Worm (Caenorhabditis elegans) whole organism, young adult: Measurements from ENCODE around the gene npr-36.

Source experiments
- F10E7.11 ChIP-seq: sonication (generic microtip); optimal IDR thresholded peaks from 2 replicates; lab custom pipeline; 2017; ENCODE audit warnings: mild to moderate bottlenecking, missing genetic modification characterization, moderate library complexity, missing compliant biosample characterization
- gei-17 ChIP-seq: fragments of 200-800 bp; sonication (Bioruptor generic); optimal IDR thresholded peaks from 2 replicates; lab custom pipeline; 2018; ENCODE audit warnings: mild to moderate bottlenecking, missing genetic modification characterization, missing compliant biosample characterization

DNA sequence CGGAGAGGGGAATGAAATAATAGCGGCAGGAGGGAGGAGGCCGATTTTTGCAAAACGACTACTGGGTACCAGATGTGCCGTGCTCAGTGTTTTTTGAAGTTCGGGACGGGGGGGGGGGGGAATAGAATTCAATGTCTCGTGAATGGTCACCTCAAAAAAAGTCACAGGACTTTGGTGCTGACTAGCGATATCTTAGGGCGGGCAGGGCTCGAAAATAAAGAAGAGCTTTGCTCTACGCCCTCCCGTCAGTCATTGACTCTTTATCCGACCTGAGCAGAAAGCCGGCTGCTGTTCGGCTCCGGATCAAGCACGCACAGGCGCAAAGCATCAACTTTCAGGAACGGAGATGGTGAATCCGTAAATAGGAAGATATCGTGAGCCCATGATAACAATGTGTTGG, 31.0 kb downstream of the npr-36 start:
- TF ChIP-seq F10E7.11 (tag; lab: Kevin White, UChicago) = no peak
- no peak for TF ChIP-seq gei-17
